Fruit fly (Drosophila melanogaster): Measurements from ENCODE around the gene CG5886.

dm6 chr3R:25895522-25895921 lies 44.1 kb downstream of the CG5886 start, which contains the start of gene Sodq:
- TF ChIP-seq CG5204 (GFP tag; optimal IDR thresholded peaks at IDR 0.05) (no peak), Hr96 (GFP tag; optimal IDR thresholded peaks at IDR 0.05) (no peak), ovo (GFP tag; optimal IDR thresholded peaks at IDR 0.05) (no peak), cnc (optimal IDR thresholded peaks at IDR 0.05) (no peak), CG7045 (GFP tag; optimal IDR thresholded peaks at IDR 0.05) (no peak), CG1620 (GFP tag; optimal IDR thresholded peaks at IDR 0.05) (no peak), kay (GFP tag; ENCODE audit: borderline replicate concordance) (no peak), bab1 (GFP tag; optimal IDR thresholded peaks at IDR 0.05) (no peak), CG7101 (tag; optimal IDR thresholded peaks at IDR 0.05) (no peak), toe (GFP tag; optimal IDR thresholded peaks at IDR 0.05) (no peak), Clk (GFP tag; optimal IDR thresholded peaks at IDR 0.05) (no peak), tj (GFP tag; optimal IDR thresholded peaks at IDR 0.05) (no peak), CG11617 (GFP tag; optimal IDR thresholded peaks at IDR 0.05) (no peak), Mnt (GFP tag; optimal IDR thresholded peaks at IDR 0.05) (no peak)
